Fruit fly (Drosophila melanogaster) whole organism, embryonic: Measurements from ENCODE around the gene CG32712.

Source experiments
- Antp ChIP-seq: fragments of 200-800 bp; sonication (Bioruptor generic); optimal IDR thresholded peaks from 3 replicates; lab custom pipeline; 2016; ENCODE audit warnings: missing biosample characterization, missing genetic modification characterization
- B-H2 ChIP-seq: fragments of 200-800 bp; sonication (Bioruptor generic); optimal IDR thresholded peaks from 2 replicates; lab custom pipeline; 2018; ENCODE audit warnings: missing biosample characterization, mild to moderate bottlenecking, missing genetic modification characterization
- CG10267 ChIP-seq: fragments of 200-800 bp; sonication (Bioruptor generic); optimal IDR thresholded peaks from 2 replicates; lab custom pipeline; 2018; ENCODE audit warnings: missing biosample characterization, mild to moderate bottlenecking, missing genetic modification characterization, moderate library complexity
- CG10431 ChIP-seq: fragments of 200-800 bp; sonication (Bioruptor generic); optimal IDR thresholded peaks from 3 replicates; lab custom pipeline; 2018; ENCODE audit warnings: missing biosample characterization, mild to moderate bottlenecking, missing genetic modification characterization
- CG10462 ChIP-seq: fragments of 200-800 bp; sonication (Bioruptor generic); optimal IDR thresholded peaks from 2 replicates; lab custom pipeline; 2016; ENCODE audit warnings: missing biosample characterization, missing genetic modification characterization
- CG11093 ChIP-seq: fragments of 200-800 bp; sonication (Bioruptor generic); IDR thresholded peaks from 3 replicates; pipeline ENCODE4 v1.3.6; 2022; ENCODE audit warnings: missing biosample characterization, missing genetic modification characterization
- CG11723 ChIP-seq: fragments of 200-800 bp; sonication (Bioruptor generic); optimal IDR thresholded peaks from 2 replicates; lab custom pipeline; 2017; ENCODE audit warnings: missing biosample characterization, mild to moderate bottlenecking, missing genetic modification characterization
- CG12219 ChIP-seq: fragments of 200-800 bp; sonication (Bioruptor generic); optimal IDR thresholded peaks from 3 replicates; lab custom pipeline; 2018; ENCODE audit warnings: missing biosample characterization, mild to moderate bottlenecking, missing genetic modification characterization
- CG14860 ChIP-seq: fragments of 200-800 bp; sonication (Bioruptor generic); IDR thresholded peaks from 3 replicates; pipeline ENCODE4 v1.3.6; 2022; ENCODE audit warnings: missing biosample characterization, missing genetic modification characterization; ENCODE audit not compliant: partially characterized antibody
- CG14965 ChIP-seq: fragments of 200-800 bp; sonication (Bioruptor generic); optimal IDR thresholded peaks from 2 replicates; lab custom pipeline; 2016; ENCODE audit warnings: missing biosample characterization, missing genetic modification characterization, borderline replicate concordance
- CG15269 ChIP-seq: fragments of 200-800 bp; sonication (Bioruptor generic); optimal IDR thresholded peaks from 2 replicates; lab custom pipeline; 2018; ENCODE audit warnings: missing biosample characterization, mild to moderate bottlenecking, missing genetic modification characterization, moderate library complexity
- CG17359 ChIP-seq: fragments of 200-800 bp; sonication (Bioruptor generic); optimal IDR thresholded peaks from 3 replicates; lab custom pipeline; 2018; ENCODE audit warnings: missing biosample characterization, mild to moderate bottlenecking, missing genetic modification characterization, moderate library complexity
- CG30403 ChIP-seq: fragments of 200-800 bp; sonication (Bioruptor generic); optimal IDR thresholded peaks from 3 replicates; lab custom pipeline; 2016; ENCODE audit warnings: missing biosample characterization, missing genetic modification characterization
- CG3065 ChIP-seq: fragments of 200-800 bp; sonication (Bioruptor generic); optimal IDR thresholded peaks from 2 replicates; lab custom pipeline; 2016; ENCODE audit warnings: missing biosample characterization, missing genetic modification characterization
- CG3407 ChIP-seq: fragments of 200-800 bp; sonication (Bioruptor generic); optimal IDR thresholded peaks from 2 replicates; lab custom pipeline; 2018; ENCODE audit warnings: missing biosample characterization, mild to moderate bottlenecking, missing genetic modification characterization
- CG4707 ChIP-seq: fragments of 200-800 bp; sonication (Bioruptor generic); optimal IDR thresholded peaks from 2 replicates; lab custom pipeline; 2018; ENCODE audit warnings: missing biosample characterization, mild to moderate bottlenecking, missing genetic modification characterization, moderate library complexity
- CG5953 ChIP-seq: fragments of 200-800 bp; sonication (Bioruptor generic); IDR thresholded peaks from 2 replicates; pipeline ENCODE4 v1.3.6; 2022; ENCODE audit warnings: missing biosample characterization, missing genetic modification characterization
- CG6683 ChIP-seq: fragments of 200-800 bp; sonication (Bioruptor generic); optimal IDR thresholded peaks from 2 replicates; lab custom pipeline; 2017; ENCODE audit warnings: missing biosample characterization, mild to moderate bottlenecking, missing genetic modification characterization, missing genetic modification reagents
- CG7357 ChIP-seq: fragments of 200-800 bp; sonication (Bioruptor generic); IDR thresholded peaks from 3 replicates; pipeline ENCODE4 v1.3.6; 2022; ENCODE audit warnings: missing biosample characterization, missing genetic modification characterization
- CG7963 ChIP-seq: fragments of 200-800 bp; sonication (Bioruptor generic); IDR thresholded peaks from 3 replicates; pipeline ENCODE4 v1.3.6; 2022; ENCODE audit warnings: missing biosample characterization, missing genetic modification characterization; ENCODE audit not compliant: partially characterized antibody
- CG8944 ChIP-seq: fragments of 200-800 bp; sonication (Bioruptor generic); optimal IDR thresholded peaks from 3 replicates; lab custom pipeline; 2016; ENCODE audit warnings: missing biosample characterization, missing genetic modification characterization
- CG9932 ChIP-seq: fragments of 200-800 bp; sonication (Bioruptor generic); IDR thresholded peaks from 2 replicates; pipeline ENCODE4 v1.3.6; 2022; ENCODE audit warnings: missing biosample characterization, missing genetic modification characterization
- CoRest ChIP-seq: fragments of 200-800 bp; sonication (Bioruptor generic); optimal IDR thresholded peaks from 3 replicates; lab custom pipeline; 2018; ENCODE audit warnings: missing biosample characterization, mild to moderate bottlenecking, missing genetic modification characterization, moderate library complexity
- E2f2 ChIP-seq: fragments of 200-800 bp; sonication (Bioruptor generic); IDR thresholded peaks from 2 replicates; pipeline ENCODE4 v1.3.6; 2022; ENCODE audit warnings: missing biosample characterization, missing genetic modification characterization
- GATAe ChIP-seq: fragments of 200-800 bp; sonication (Bioruptor generic); conservative IDR thresholded peaks from 2 replicates; pipeline ENCODE4 v1.3.6; 2022; ENCODE audit warnings: missing biosample characterization, missing genetic modification characterization
- HLH54F ChIP-seq: fragments of 200-800 bp; sonication (Bioruptor generic); optimal IDR thresholded peaks from 3 replicates; lab custom pipeline; 2016; ENCODE audit warnings: missing biosample characterization, missing genetic modification characterization
- Hsf ChIP-seq: fragments of 200-800 bp; sonication (Bioruptor generic); optimal IDR thresholded peaks from 3 replicates; lab custom pipeline; 2016; ENCODE audit warnings: missing biosample characterization, missing genetic modification characterization
- Mad ChIP-seq: fragments of 200-800 bp; sonication (Bioruptor generic); optimal IDR thresholded peaks from 2 replicates; lab custom pipeline; 2016; ENCODE audit warnings: missing biosample characterization, missing genetic modification characterization
- NC2α ChIP-seq: fragments of 200-800 bp; sonication (Bioruptor generic); optimal IDR thresholded peaks from 2 replicates; lab custom pipeline; 2016; ENCODE audit warnings: missing biosample characterization, missing genetic modification characterization
- NK7.1 ChIP-seq: fragments of 200-800 bp; sonication (Bioruptor generic); optimal IDR thresholded peaks from 3 replicates; lab custom pipeline; 2016; ENCODE audit warnings: missing biosample characterization, missing genetic modification characterization
- Opbp ChIP-seq: fragments of 200-800 bp; sonication (Bioruptor generic); IDR thresholded peaks from 3 replicates; pipeline ENCODE4 v1.3.6; 2022; ENCODE audit warnings: missing biosample characterization, missing genetic modification characterization; ENCODE audit not compliant: partially characterized antibody
- Optix ChIP-seq: fragments of 200-800 bp; sonication (Bioruptor generic); IDR thresholded peaks from 3 replicates; pipeline ENCODE4 v1.3.6; 2022; ENCODE audit warnings: missing biosample characterization, missing genetic modification characterization
- ase ChIP-seq: fragments of 200-800 bp; sonication (Bioruptor generic); IDR thresholded peaks from 3 replicates; pipeline ENCODE4 v1.3.6; 2022; ENCODE audit warnings: missing biosample characterization, missing genetic modification characterization
- bab2 ChIP-seq: fragments of 200-800 bp; sonication (Bioruptor generic); optimal IDR thresholded peaks from 2 replicates; lab custom pipeline; 2016; ENCODE audit warnings: missing biosample characterization, missing genetic modification characterization
- bigmax ChIP-seq: fragments of 200-800 bp; sonication (Bioruptor generic); optimal IDR thresholded peaks from 2 replicates; lab custom pipeline; 2018; ENCODE audit warnings: missing biosample characterization, mild to moderate bottlenecking, missing genetic modification characterization
- ci ChIP-seq: fragments of 200-800 bp; sonication (Bioruptor generic); IDR thresholded peaks from 3 replicates; pipeline ENCODE4 v1.3.6; 2022; ENCODE audit warnings: missing biosample characterization, missing genetic modification characterization
- crc ChIP-seq: fragments of 200-800 bp; sonication (Bioruptor generic); optimal IDR thresholded peaks from 2 replicates; lab custom pipeline; 2016; ENCODE audit warnings: missing biosample characterization, missing genetic modification characterization
- crol ChIP-seq: fragments of 200-800 bp; sonication (Bioruptor generic); IDR thresholded peaks from 2 replicates; pipeline ENCODE4 v1.3.6; 2022; ENCODE audit warnings: missing biosample characterization, missing genetic modification characterization
- fd96Cb ChIP-seq: fragments of 200-800 bp; sonication (Bioruptor generic); optimal IDR thresholded peaks from 2 replicates; lab custom pipeline; 2018; ENCODE audit warnings: missing biosample characterization, mild to moderate bottlenecking, missing genetic modification characterization, moderate library complexity
- gfzf ChIP-seq: fragments of 200-800 bp; sonication (Bioruptor generic); optimal IDR thresholded peaks from 2 replicates; lab custom pipeline; 2016; ENCODE audit warnings: missing biosample characterization, mild to moderate bottlenecking, missing genetic modification characterization, moderate library complexity
- gro ChIP-seq: fragments of 200-800 bp; sonication (Bioruptor generic); optimal IDR thresholded peaks from 2 replicates; lab custom pipeline; 2016; ENCODE audit warnings: missing biosample characterization, missing genetic modification characterization
- hb ChIP-seq: fragments of 200-800 bp; sonication (Bioruptor generic); IDR thresholded peaks from 3 replicates; pipeline ENCODE4 v1.3.6; 2022; ENCODE audit warnings: missing biosample characterization, missing genetic modification characterization; ENCODE audit not compliant: partially characterized antibody
- kni ChIP-seq: fragments of 200-800 bp; sonication (Bioruptor generic); optimal IDR thresholded peaks from 3 replicates; lab custom pipeline; 2017; ENCODE audit warnings: mild to moderate bottlenecking, missing biosample characterization, missing genetic modification reagents, missing genetic modification characterization
- maf-S ChIP-seq: fragments of 200-800 bp; sonication (Bioruptor generic); optimal IDR thresholded peaks from 2 replicates; lab custom pipeline; 2016; ENCODE audit warnings: missing biosample characterization, missing genetic modification characterization
- pros ChIP-seq: fragments of 200-800 bp; sonication (Bioruptor generic); optimal IDR thresholded peaks from 3 replicates; lab custom pipeline; 2019; ENCODE audit warnings: missing biosample characterization, mild to moderate bottlenecking, missing genetic modification characterization, moderate library complexity
- sens ChIP-seq: fragments of 200-800 bp; sonication (Bioruptor generic); peaks from one replicate; lab custom pipeline; 2016; ENCODE audit warnings: missing biosample characterization, missing genetic modification characterization
- stwl ChIP-seq: fragments of 200-800 bp; sonication (Bioruptor generic); optimal IDR thresholded peaks from 3 replicates; lab custom pipeline; 2018; ENCODE audit warnings: missing biosample characterization, mild to moderate bottlenecking, missing genetic modification characterization, moderate library complexity
- trem ChIP-seq: fragments of 200-800 bp; optimal IDR thresholded peaks from 3 replicates; lab custom pipeline; 2019; ENCODE audit warnings: missing biosample characterization, mild to moderate bottlenecking, missing genetic modification characterization, moderate library complexity
- vvl ChIP-seq: fragments of 200-800 bp; sonication (Bioruptor generic); IDR thresholded peaks from 2 replicates; pipeline ENCODE4 v1.3.6; 2022; ENCODE audit warnings: missing biosample characterization, missing genetic modification characterization
- z ChIP-seq: fragments of 200-800 bp; sonication (Bioruptor generic); IDR thresholded peaks from 3 replicates; pipeline ENCODE4 v1.3.6; 2022; ENCODE audit warnings: missing biosample characterization, missing genetic modification characterization

CG32712 gene

dm6 chrX:8455019-8455555 lies 21.5 kb upstream of the CG32712 start, which contains the start of gene org-1 (continued):
- TF ChIP-seq CG10431 (GFP tag; lab: Kevin White, UChicago): peak; percentile 88
- TF ChIP-seq CG5953: peak; percentile 93
- TF ChIP-seq vvl (GFP tag; lab: Robert Waterston, UW): peak; percentile 99
- peak; percentile 84 for TF ChIP-seq B-H2 (GFP tag; lab: Kevin White, UChicago)
- peak; percentile 94 for TF ChIP-seq trem
- peak; percentile 60 for TF ChIP-seq crc (GFP tag; lab: Kevin White, UChicago)
- TF ChIP-seq CG9932 (GFP tag; lab: Robert Waterston, UW): peak; percentile 95
- no peak for TF ChIP-seq gfzf
- peak; percentile 91 for TF ChIP-seq Hsf (GFP tag; lab: Kevin White, UChicago)
- peak; percentile 75 for TF ChIP-seq bab2 (GFP tag; lab: Kevin White, UChicago)
- peak; percentile 96 for TF ChIP-seq ase (GFP tag; lab: Robert Waterston, UW)
- TF ChIP-seq gro (GFP tag; lab: Kevin White, UChicago): peak; percentile 60
- peak; percentile 25 for TF ChIP-seq bigmax (GFP tag; lab: Kevin White, UChicago)
- peak; percentile 83 for TF ChIP-seq CG4707 (GFP tag; lab: Kevin White, UChicago)
- peak; percentile 95 for TF ChIP-seq CG12219 (GFP tag; lab: Kevin White, UChicago)
- TF ChIP-seq NK7.1 (GFP tag; lab: Kevin White, UChicago): peak; percentile 75
- peak; percentile 97 for TF ChIP-seq fd96Cb (tag; lab: Kevin White, UChicago)
- peak; percentile 98 for TF ChIP-seq sens (GFP tag; lab: Kevin White, UChicago)
- peak; percentile 89 for TF ChIP-seq CG3065
- TF ChIP-seq hb (GFP tag; lab: Robert Waterston, UW): no peak
- TF ChIP-seq CG10267 (tag; lab: Kevin White, UChicago): peak; percentile 90
- peak; percentile 92 for TF ChIP-seq CG7357
- peak; percentile 91 for TF ChIP-seq CG10462 (GFP tag; lab: Kevin White, UChicago)
- TF ChIP-seq CG7963 (GFP tag; lab: Robert Waterston, UW): no peak
- TF ChIP-seq kni (GFP tag; lab: Kevin White, UChicago): peak; percentile 82
- TF ChIP-seq CG11093 (GFP tag; lab: Robert Waterston, UW): peak; percentile 98
- TF ChIP-seq CG14965 (GFP tag; lab: Kevin White, UChicago): no peak
- TF ChIP-seq stwl (tag; lab: Kevin White, UChicago): peak; percentile 64
- peak; percentile 97 for TF ChIP-seq CoRest
- TF ChIP-seq Mad (GFP tag; lab: Kevin White, UChicago): peak; percentile 79
- peak; percentile 96 for TF ChIP-seq Optix (GFP tag; lab: Robert Waterston, UW)
- TF ChIP-seq CG15269 (tag; lab: Kevin White, UChicago): peak; percentile 95
- peak; percentile 33 for TF ChIP-seq NC2α (GFP tag; lab: Kevin White, UChicago)
- TF ChIP-seq Opbp (GFP tag; lab: Robert Waterston, UW): no peak
- TF ChIP-seq CG8944 (GFP tag; lab: Kevin White, UChicago): peak; percentile 86
- peak; percentile 72 for TF ChIP-seq maf-S
- TF ChIP-seq E2f2 (GFP tag; lab: Robert Waterston, UW): peak; percentile 80
- peak; percentile 23 for TF ChIP-seq pros (GFP tag; lab: Kevin White, UChicago)
- peak; percentile 86 for TF ChIP-seq CG11723 (GFP tag; lab: Kevin White, UChicago)
- TF ChIP-seq CG17359 (tag; lab: Kevin White, UChicago): peak; percentile 96
- TF ChIP-seq GATAe (GFP tag; lab: Robert Waterston, UW): peak; percentile 76
- peak; percentile 73 for TF ChIP-seq CG6683 (GFP tag; lab: Kevin White, UChicago)
- TF ChIP-seq CG14860: no peak
- TF ChIP-seq HLH54F (GFP tag; lab: Kevin White, UChicago): peak; percentile 73
- TF ChIP-seq z: peak; percentile 82
- TF ChIP-seq Antp: peak; percentile 84
- peak; percentile 91 for TF ChIP-seq crol (GFP tag; lab: Robert Waterston, UW)
- TF ChIP-seq CG30403 (GFP tag; lab: Kevin White, UChicago): peak; percentile 92
- peak; percentile 98 for TF ChIP-seq ci (GFP tag; lab: Robert Waterston, UW)
- peak; percentile 93 for TF ChIP-seq CG3407 (GFP tag; lab: Kevin White, UChicago)
